Worm (Caenorhabditis elegans) whole organism, late embryonic: ENCODE results near the gene sdz-20.

ENCODE experiments used
- F13H6.1 ChIP-seq: sonication (generic microtip); optimal IDR thresholded peaks from 2 replicates; lab custom pipeline; 2016; ENCODE audit warnings: missing genetic modification characterization, missing compliant biosample characterization
- elt-2 ChIP-seq: sonication (generic microtip); optimal IDR thresholded peaks from 2 replicates; lab custom pipeline; 2016; ENCODE audit warnings: missing genetic modification reagents, missing genetic modification characterization, missing compliant biosample characterization
- eyg-1 ChIP-seq: sonication (generic microtip); optimal IDR thresholded peaks from 2 replicates; lab custom pipeline; 2016; ENCODE audit warnings: missing genotype, missing genetic modification characterization, missing compliant biosample characterization
- fkh-10 ChIP-seq: fragments of 150-350 bp; optimal IDR thresholded peaks from 2 replicates; lab custom pipeline; 2014; ENCODE audit warnings: missing biosample characterization, missing genetic modification reagents, missing genetic modification characterization
- lin-11 ChIP-seq: fragments of 200-800 bp; sonication (Bioruptor generic); optimal IDR thresholded peaks from 2 replicates; lab custom pipeline; 2018; ENCODE audit warnings: mild to moderate bottlenecking, missing genetic modification characterization, missing compliant biosample characterization
- nhr-11 ChIP-seq: fragments of 150-350 bp; optimal IDR thresholded peaks from 2 replicates; lab custom pipeline; 2014; ENCODE audit warnings: missing biosample characterization, missing genetic modification characterization
- pag-3 ChIP-seq: sonication (generic microtip); optimal IDR thresholded peaks from 2 replicates; lab custom pipeline; 2016; ENCODE audit warnings: missing compliant biosample characterization, missing genetic modification characterization, borderline replicate concordance
- sox-4 ChIP-seq: sonication (generic microtip); optimal IDR thresholded peaks from 2 replicates; lab custom pipeline; 2017; ENCODE audit warnings: mild to moderate bottlenecking, missing genetic modification characterization, inconsistent platforms, missing compliant biosample characterization
- tbx-7 ChIP-seq: sonication (generic microtip); optimal IDR thresholded peaks from 2 replicates; lab custom pipeline; 2016; ENCODE audit warnings: missing genotype, missing genetic modification characterization, missing compliant biosample characterization
- unc-55 ChIP-seq: sonication (generic microtip); optimal IDR thresholded peaks from 2 replicates; lab custom pipeline; 2017; ENCODE audit warnings: missing biosample characterization, missing genetic modification reagents, missing genetic modification characterization

ce11 chrIII:13359847-13360246, 26.0 kb downstream of the sdz-20 start:
- TF ChIP-seq sox-4 (tag; lab: Kevin White, UChicago) (no peak), lin-11 (tag; lab: Kevin White, UChicago) (no peak), elt-2 (tag; lab: Kevin White, UChicago) (no peak), eyg-1 (tag; lab: Kevin White, UChicago) (no peak), fkh-10 (GFP tag; lab: Kevin White, UChicago) (no peak), tbx-7 (tag; lab: Kevin White, UChicago) (no peak), pag-3 (tag; lab: Kevin White, UChicago) (no peak), F13H6.1 (tag; lab: Kevin White, UChicago) (peak; percentile 23), unc-55 (GFP tag; lab: Kevin White, UChicago) (no peak), nhr-11 (tag; lab: Kevin White, UChicago) (no peak)
